Worm (Caenorhabditis elegans): ENCODE measurements around the gene apt-9.

apt-9 gene

DNA sequence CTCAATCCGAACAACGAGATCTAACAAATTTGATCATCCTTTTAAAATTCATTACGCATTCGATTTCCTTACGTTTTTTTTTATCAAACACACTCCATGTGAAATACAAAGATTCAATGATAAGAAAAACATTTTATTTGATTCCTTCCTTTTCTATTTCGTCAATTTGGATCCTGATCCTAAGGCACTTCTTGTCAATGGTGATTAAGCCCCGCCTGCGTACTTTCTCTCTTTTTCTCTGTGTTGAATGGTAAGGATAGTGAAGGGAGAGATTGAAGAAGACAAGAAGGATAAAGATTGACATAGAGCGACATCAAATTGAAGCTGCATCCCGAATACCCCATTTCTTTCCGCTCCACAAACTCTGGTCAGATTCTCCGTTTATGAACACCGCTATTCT, 40.9 kb downstream of the apt-9 start, which contains the start of gene grd-1:
TSS of gene grd-1 (plus strand) at position 241 of the 400 bp plus-strand sequence.
- TF ChIP-seq ceh-88 (GFP tag; IDR thresholded peaks at IDR 0.05) (no peak), blmp-1 (tag; optimal IDR thresholded peaks at IDR 0.05) (peak; percentile 89)

DNA sequence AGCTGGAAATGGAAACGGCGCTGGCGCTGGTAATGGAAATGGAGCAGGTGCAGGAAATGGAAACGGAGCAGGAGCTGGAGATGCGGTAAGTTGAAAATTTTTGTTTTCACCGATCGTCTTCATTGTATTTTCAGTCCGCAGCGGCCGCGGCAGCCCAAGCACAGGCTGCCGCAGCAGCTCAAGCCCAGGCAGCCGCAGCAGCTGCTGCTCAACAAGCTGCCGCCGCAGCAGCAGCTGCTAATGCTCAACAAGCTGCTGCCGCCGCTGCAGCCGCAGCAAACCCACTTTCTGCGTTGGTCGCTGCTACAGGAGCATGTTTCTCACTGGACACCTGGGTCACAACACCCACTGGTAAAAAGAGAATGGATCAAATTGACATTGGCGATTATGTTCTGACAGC, 46.1 kb downstream of the apt-9 start:
- TF ChIP-seq ceh-8 (GFP tag; optimal IDR thresholded peaks at IDR 0.05): peak; percentile 2
- TF ChIP-seq nhr-20 (tag; optimal IDR thresholded peaks at IDR 0.05): no peak
- TF ChIP-seq nhr-77 (tag; optimal IDR thresholded peaks at IDR 0.05): no peak
- no peak for TF ChIP-seq hlh-4 (tag; optimal IDR thresholded peaks at IDR 0.05)
- no peak for TF ChIP-seq hlh-17 (GFP tag; optimal IDR thresholded peaks at IDR 0.05; ENCODE audit: borderline replicate concordance)
- TF ChIP-seq fkh-10 (GFP tag; optimal IDR thresholded peaks at IDR 0.05): no peak
- TF ChIP-seq ces-1 (GFP tag; optimal IDR thresholded peaks at IDR 0.05): no peak

DNA sequence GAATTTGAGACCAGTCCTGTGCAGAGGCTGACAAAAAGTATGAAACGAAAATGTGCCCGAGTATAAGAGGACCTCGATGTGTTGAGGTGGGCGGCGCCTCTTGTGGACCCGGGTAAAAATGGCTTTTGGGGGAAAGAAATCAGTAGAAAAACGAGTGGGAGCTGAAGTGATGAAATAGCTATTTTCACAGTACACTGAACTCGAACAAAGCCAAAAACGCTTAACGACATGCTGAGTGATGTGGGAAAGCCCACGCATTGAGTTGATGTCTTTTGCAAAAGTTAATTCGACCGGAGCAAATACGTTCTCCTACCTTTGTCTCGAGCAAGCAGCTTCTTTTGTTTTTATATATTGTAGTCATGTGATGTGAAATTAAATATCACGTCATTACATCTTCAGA, 48.4 kb downstream of the apt-9 start, which contains the start of gene nlp-66:
TSS of gene nlp-66 (minus strand) at position 101 of the 400 bp plus-strand sequence.
- TF ChIP-seq nhr-85 (tag): no peak
- TF ChIP-seq Y116A8C.19 (tag; optimal IDR thresholded peaks at IDR 0.05; ENCODE audit: borderline replicate concordance): no peak

DNA sequence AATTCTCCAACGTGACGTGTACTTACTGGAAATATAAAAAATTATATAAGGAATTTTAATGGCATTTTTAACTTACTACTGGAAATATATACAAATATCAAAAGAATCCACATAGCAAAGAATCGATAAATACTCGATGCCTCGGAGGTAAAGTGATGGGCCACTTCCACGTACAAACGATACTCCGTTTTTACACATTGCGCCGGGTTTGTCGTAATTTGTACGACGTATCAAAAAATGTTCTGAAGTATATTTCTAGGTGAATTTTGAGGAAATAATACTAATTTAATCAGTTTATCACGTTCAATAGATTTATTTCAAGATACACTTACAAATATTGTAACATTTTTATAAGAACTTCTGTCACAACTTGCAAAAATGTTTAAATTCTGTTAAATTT, 52.5 kb downstream of the apt-9 start, which contains the start of gene R08B4.3:
TSS of gene R08B4.3 (minus strand) at position 198 of the 400 bp plus-strand sequence.
- TF ChIP-seq elt-2 (tag; optimal IDR thresholded peaks at IDR 0.05) (no peak), C04F5.9 (tag; optimal IDR thresholded peaks at IDR 0.05) (no peak), rnt-1 (tag; optimal IDR thresholded peaks at IDR 0.05) (no peak), sox-4 (tag; optimal IDR thresholded peaks at IDR 0.05) (no peak), unc-62 (GFP tag; optimal IDR thresholded peaks at IDR 0.05) (no peak), nhr-71 (tag; optimal IDR thresholded peaks at IDR 0.05) (no peak), fkh-10 (GFP tag; optimal IDR thresholded peaks at IDR 0.05) (no peak), ceh-82 (tag; optimal IDR thresholded peaks at IDR 0.05) (no peak), nhr-12 (tag; optimal IDR thresholded peaks at IDR 0.05) (no peak)
